Worm (Caenorhabditis elegans) whole organism, L4/young adult: Measurements from ENCODE around the gene F11F1.1.

Source experiments
- W03F9.2 ChIP-seq: fragments of 150-350 bp; optimal IDR thresholded peaks from 2 replicates; lab custom pipeline; 2014; ENCODE audit warnings: missing biosample characterization, missing genetic modification characterization
- dao-5 ChIP-seq: sonication (generic microtip); optimal IDR thresholded peaks from 2 replicates; lab custom pipeline; 2016; ENCODE audit warnings: missing genotype, missing genetic modification characterization, moderate library complexity, missing compliant biosample characterization
- him-1 ChIP-seq: sonication (generic microtip); optimal IDR thresholded peaks from 2 replicates; lab custom pipeline; 2016; ENCODE audit warnings: missing genotype, missing genetic modification reagents, missing genetic modification characterization, missing compliant biosample characterization

DNA sequence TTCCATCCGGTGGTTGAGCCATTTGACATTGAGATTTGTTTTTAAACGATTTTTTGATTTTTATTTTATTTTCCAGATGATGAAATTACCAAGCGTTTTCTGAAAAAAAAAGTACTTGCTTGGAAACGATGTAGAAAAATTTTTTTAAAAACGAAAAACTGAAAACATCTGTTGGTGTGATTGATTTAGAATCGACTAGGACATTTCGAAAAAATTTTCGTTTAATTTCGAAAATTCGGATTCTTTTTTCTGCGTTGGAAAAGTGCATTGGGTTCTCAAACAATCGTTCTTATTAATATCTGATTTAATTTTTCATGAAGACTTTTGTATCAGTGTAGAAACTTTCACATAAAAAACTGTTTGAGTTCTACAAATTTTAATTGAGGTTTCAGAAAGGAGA lies 36.1 kb upstream of the F11F1.1 start, which contains the start of gene F53A2.9:
- TF ChIP-seq him-1 (tag; lab: Kevin White, UChicago) (no peak), W03F9.2 (tag; lab: Kevin White, UChicago) (no peak), dao-5 (tag; lab: Kevin White, UChicago) (no peak)
